Worm (Caenorhabditis elegans): Measurements from ENCODE around the gene T22F7.1.

DNA sequence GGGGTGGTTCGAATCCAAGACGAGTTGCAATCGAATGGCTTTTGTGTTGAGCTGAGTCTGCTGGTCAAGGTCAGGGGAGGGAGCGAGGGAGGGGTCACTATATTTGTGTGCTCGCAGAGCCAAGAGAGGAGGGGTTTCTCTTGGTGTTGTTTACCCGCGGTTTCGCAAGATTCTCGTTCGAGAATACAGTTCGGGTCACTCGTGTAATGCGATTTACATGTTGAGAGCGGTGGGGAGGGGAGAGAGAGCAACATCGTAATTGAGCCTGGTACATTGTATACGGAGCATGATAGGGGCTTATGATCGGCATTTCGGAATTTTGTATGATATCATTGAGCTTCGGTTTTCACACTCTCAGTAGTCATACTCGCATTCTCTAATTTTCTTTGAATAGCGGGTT lies 29.7 kb upstream of the T22F7.1 start, which contains the start of gene F30H5.3:
- TF ChIP-seq hlh-4 (tag; optimal IDR thresholded peaks at IDR 0.05) (no peak), ets-5 (GFP tag; IDR thresholded peaks at IDR 0.05) (0 out of 2 replicates have a peak, but pooled peaks have one; percentile 56), lir-3 (tag; optimal IDR thresholded peaks at IDR 0.05; ENCODE audit: poor library complexity) (no peak), vab-15 (tag; optimal IDR thresholded peaks at IDR 0.05) (no peak), fkh-4 (tag; optimal IDR thresholded peaks at IDR 0.05; ENCODE audit: borderline replicate concordance) (no peak), pag-3 (tag; optimal IDR thresholded peaks at IDR 0.05; ENCODE audit: borderline replicate concordance, insufficient read depth) (no peak), aly-2 (tag; optimal IDR thresholded peaks at IDR 0.05) (no peak), mdl-1 (tag; optimal IDR thresholded peaks at IDR 0.05) (no peak), ceh-82 (tag; optimal IDR thresholded peaks at IDR 0.05) (no peak), lin-14 (GFP tag; optimal IDR thresholded peaks at IDR 0.05) (no peak), mab-9 (GFP tag; IDR thresholded peaks at IDR 0.05) (no peak), mep-1 (tag; optimal IDR thresholded peaks at IDR 0.05) (no peak)
